Fruit fly (Drosophila melanogaster) ovary, adult (tissue): ENCODE data around the gene CG32295.

Source experiments
- CG17801 ChIP-seq: fragments of 200-800 bp; optimal IDR thresholded peaks from 2 replicates; lab custom pipeline; 2019; ENCODE audit warnings: missing biosample characterization, mild to moderate bottlenecking, missing genetic modification characterization, moderate library complexity; ENCODE audit not compliant: partially characterized antibody

Gene CG32295

DNA sequence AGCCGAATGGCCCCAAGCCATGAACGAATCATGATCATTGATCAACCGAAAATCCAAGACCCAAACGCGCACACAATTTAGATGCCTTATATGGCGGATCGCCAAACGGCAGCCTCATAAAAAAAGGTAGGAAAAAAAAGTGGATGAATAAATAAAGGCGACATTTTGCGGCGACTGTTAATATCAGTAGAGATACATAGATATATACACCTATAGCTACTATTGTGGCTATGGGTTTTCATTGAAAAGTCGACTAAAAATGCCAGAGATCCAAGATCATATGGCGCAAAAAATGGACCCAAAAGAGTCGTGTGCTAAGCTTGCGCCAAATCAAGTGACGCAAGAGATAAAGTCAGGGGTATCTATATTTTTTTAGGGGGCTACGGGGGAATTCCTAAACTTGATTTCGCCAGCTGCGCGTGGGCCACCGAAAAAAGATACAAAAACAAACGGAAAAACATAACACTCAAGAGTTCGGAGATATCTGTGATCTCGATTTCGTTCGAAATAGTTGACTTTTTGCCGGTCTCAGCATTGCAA lies 24.4 kb upstream of the CG32295 start:
- TF ChIP-seq CG17801 (GFP tag; lab: Kevin White, UChicago): no peak

DNA sequence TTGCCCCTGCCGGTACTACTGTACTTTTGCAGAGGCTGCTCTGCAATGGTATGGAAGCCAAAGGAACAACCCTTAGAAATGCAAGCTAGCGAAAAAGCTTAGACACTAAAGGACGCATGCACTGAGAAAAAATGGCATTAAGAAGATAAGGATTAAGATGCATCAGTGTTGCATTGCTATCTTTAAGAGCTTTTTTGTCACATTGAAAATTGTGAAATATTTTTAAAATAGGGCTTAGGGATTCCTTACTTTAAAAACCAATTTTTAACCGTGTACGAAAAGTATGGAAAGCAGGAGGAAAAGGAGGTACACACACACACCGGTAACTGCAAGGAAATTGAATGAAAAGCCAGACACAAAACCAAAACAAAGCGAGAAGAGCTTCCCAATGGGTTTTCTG lies 22.2 kb upstream of the CG32295 start:
- no peak for TF ChIP-seq CG17801 (GFP tag; lab: Kevin White, UChicago)

DNA sequence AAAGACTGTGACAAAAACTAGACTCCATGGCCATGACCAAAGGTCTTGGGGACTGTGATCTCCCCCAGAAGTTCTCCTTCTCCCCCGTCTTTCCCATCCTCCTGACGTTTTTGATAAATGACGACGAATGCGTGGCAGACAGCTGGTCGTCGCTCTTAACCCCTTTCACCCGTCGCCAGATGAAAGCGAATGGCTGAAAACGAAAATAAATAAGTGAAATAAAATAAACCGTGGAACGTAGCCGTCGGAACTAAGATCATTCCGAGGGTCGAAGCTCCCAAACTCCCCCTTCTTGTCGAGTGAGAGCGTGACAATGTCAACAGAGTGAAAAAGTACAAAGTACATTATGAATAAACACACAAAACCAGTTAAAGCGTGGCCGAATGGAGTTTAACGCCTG lies 19.1 kb upstream of the CG32295 start:
- no peak for TF ChIP-seq CG17801 (GFP tag; lab: Kevin White, UChicago)

DNA sequence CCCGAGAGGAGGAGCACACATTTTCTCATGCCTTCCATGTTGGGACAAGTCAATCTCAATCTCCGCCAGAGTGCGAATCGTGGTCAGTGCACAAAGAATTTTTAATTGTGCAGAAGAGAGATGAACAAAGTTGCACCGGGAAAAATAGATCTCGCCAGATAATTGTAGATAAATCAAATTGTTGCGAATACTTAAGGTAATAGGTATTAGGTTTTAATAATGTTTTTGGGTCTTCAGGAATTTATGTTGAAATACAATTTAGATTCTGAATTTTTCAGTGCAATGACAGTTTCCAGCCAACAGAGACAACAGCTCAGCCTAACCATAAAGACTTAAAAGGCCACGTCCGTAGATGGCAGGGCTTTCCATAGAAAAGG lies 18.3 kb upstream of the CG32295 start:
- no peak for TF ChIP-seq CG17801 (GFP tag; lab: Kevin White, UChicago)

DNA sequence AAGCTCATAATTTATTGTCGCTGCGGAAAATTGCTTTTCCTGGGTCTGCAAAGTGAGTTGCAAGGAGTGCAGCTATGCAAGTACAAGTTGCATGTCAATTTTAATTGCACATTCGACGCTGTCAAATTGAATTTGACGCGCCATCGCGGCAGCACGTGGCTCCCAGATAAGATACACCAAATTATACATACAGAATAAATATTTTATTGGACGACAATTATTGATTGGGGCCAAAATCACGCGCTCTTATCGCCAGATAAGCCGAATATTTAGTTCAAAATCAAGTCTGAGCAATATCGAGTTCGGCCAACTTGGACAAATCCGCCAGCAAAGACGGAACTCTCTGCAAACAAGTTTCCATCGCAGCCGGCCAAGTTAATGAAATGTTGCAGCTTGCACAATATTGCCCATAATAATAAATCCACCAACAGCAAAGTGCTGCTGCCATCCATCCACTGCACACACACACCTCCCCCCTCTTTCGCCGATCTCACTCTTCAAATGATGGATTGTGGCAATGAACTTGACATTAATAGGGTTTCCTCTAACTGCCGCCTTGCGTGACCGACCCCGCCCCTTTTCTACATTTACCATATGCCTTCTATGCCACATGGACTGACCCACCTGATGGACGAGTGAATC lies 17.8 kb upstream of the CG32295 start:
- no peak for TF ChIP-seq CG17801 (GFP tag; lab: Kevin White, UChicago)

DNA sequence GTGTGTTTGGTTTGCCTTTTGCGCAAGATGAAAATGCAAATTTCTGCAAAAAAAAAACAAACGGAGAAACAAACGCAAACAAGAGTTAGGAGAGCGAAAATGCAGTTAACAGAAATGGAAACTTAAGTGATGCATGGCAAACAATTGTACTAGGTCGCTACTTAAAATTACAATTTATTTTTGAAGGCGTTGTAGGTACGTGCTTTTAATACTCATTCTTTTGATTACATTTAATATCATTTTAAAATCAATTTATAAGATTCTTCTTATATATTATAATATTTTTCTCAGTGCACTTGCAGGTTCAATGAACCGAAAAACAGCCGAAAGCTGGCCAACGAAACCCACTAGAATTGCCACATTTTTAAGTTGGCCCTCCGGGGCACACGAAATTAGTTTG lies 14.6 kb upstream of the CG32295 start:
- no peak for TF ChIP-seq CG17801 (GFP tag; lab: Kevin White, UChicago)

DNA sequence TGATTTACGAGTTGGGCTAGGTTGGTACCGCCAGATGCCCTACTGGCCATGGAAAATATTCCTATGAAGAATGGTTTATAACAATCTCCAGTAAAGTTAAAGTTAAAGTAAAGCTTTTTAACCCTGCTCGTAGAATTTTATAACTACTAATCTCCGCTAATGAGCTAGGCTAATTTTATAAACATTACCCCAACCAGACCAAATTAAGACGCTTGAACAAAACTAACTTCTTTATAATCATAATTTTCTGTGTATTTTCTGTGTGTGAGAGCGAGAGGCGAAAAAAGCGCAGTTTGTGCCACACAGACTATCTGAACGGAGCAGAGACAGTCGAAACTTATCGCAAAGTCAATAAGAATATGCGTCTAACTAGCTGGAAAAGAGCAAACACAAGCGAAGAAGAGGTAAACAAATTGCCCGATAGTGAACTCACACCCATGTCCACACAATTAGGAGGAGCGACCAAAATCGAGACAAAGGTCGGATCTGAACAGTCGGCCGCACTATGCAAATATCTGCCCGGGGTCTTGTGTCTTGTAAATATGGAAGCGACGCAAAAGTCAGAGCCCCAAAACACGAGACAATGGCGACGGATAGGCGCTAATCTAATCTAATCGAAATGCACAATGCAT lies 10.3 kb upstream of the CG32295 start:
- peak; percentile 14 for TF ChIP-seq CG17801 (GFP tag; lab: Kevin White, UChicago)

DNA sequence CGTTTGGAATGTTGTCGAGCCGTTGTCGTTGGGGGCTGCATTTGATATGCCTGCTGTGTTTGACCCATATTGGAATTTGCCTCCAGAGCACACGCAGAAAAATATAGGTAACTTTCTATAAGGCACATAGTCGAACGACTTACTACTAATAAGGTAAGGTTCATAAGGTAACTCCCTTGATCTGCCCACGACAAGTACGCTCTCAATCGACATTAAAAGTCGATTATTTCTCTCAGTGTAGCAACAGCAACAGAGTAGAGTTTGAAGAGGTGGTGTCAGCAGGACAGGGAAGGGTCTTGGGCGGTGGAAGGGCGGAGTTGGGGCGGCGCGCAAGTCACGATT lies 6.9 kb upstream of the CG32295 start:
- TF ChIP-seq CG17801 (GFP tag; lab: Kevin White, UChicago): no peak

DNA sequence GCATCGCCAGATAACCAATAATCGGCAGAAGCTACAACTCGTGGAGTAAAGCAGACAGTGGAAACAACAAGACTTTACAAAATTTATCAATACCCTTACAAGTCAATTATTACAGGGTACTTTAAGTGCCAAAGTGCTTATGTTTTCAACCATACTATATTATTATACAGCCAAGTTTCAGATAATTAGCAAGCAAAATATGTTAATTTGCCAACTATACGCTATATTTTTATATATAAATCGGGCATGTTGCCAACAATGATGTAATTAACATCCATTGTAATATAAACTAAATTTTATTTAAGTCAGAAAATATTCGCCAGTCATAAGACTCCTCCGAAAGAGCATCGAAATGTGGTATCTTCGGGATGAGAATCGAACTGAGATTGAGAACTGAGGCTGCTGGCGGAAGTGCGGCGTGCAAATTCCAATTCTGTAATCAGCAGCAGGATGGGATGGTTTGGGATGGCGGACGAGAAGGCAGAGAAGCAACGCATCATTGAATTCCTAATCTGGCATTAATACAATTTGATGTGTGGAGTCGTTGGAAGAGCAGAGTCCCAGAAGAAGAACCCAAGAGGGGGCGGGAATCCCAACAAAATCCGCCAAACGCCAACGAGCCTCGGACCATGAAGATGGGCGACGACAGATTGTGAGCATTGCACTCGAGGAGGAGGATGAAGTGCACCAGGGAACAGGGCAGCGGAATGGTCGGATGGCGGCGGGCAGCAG lies 6.4 kb upstream of the CG32295 start:
- no peak for TF ChIP-seq CG17801 (GFP tag; lab: Kevin White, UChicago)

DNA sequence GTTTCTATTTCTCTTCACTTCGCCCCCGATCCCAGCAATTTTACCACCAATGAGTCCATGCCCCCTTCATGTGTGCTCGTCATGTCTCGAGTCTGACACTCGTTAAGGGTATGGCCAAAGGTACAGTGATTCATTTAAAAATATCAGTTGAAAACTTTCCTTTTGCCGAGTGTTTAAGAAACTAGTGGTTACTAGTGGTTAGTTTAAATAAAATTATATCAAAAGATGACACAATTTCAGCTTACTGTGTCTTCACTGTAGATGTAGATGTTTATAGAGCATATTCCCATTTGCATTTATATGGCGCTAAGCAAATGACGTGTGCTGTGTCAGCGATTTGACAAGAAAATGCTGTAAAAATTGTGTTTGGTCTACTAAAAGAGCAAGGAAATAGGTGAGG lies 5.6 kb upstream of the CG32295 start:
- no peak for TF ChIP-seq CG17801 (GFP tag; lab: Kevin White, UChicago)

DNA sequence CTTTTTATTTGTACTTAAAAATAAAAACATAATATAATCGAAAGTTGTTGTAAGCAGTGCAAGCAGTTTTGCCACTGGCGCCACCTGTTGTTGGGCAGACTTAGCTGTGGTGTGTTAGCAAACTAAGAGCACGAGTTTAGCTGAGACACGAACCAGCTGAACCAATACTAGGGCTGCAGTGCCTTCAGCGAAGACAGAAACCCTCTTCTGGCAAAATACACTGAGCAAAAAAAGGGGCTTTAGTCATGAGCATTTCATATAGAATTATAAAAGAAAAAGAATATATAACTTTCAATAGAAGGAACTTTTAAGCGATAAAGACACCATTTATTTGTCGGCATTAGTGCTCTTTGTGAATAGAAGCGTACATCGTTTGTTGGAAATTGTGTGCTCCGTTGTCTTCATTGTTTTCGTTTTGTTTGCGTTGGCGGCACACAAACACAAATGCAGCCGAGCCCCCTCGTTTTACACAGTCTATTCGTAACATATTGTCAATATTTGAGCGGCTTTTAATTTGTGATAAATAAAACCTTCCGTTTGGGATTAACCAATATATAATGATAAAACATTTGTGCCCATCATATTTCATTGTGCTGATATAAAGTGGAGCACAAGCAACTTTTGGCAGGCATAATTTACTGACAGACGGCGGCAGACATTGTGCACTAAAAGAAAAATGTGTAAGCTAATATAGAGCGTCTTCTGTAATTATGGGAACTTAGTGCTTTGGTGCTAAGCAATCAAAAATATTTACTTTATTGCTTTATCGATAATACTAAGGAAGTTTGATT lies 4.8 kb upstream of the CG32295 start:
- TF ChIP-seq CG17801 (GFP tag; lab: Kevin White, UChicago): peak; percentile 55

DNA sequence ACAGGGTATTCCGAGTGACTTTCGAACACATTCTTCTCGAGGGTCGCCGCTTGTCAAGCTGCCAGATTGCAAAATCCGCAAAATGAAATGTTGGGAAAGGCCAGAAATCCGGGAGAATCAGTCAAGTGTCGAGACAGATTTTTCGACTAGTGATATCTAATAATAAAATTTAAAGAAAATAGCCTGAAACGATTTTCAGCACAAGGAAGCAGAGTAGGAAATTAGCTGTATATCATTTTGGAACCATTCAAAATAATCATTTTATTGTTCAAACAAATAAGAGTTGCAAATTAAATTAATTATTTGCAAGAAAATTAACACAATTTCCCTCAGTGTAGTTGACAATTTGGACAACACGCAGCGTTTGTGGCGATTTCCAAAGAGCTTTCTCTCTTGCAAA lies 3.9 kb upstream of the CG32295 start:
- no peak for TF ChIP-seq CG17801 (GFP tag; lab: Kevin White, UChicago)

DNA sequence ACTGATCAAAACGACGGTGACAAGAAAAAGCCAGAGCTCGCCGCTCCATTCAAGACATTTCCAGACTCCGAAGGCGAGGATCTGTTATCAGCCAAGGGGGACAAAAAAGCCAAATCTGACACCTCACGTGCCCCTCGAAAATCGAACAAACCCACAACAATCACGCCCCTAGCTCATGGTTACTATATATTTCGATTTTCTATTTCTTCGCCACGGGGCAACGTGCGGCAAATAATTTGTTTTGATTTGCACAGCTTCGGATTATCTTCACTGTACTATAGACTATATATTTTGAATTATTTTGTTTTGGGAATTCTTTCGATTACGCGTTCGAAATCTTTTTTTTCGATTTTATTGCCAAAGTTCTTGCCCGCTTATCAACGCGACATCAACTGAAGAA lies 3.3 kb upstream of the CG32295 start:
- TF ChIP-seq CG17801 (GFP tag; lab: Kevin White, UChicago): no peak

DNA sequence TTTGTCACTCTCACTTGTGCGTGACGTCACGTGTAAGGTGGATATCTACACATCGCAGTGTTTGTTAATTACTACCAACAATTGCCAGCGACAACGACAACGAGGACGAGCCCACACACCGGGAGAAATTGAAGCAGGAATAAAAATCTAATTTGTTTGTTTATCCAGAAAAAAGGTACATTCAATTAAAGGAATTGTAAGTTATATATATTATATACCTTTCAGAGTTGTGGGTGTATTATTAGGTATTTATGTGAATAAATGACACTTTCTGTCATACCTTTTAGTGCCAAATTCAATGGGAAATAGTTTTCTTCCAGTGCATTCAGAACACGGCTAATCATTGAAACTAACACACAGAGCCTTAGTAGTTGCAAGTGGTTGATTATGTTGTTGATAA lies 11.6 kb downstream of the CG32295 start:
- TF ChIP-seq CG17801 (GFP tag; lab: Kevin White, UChicago): no peak

DNA sequence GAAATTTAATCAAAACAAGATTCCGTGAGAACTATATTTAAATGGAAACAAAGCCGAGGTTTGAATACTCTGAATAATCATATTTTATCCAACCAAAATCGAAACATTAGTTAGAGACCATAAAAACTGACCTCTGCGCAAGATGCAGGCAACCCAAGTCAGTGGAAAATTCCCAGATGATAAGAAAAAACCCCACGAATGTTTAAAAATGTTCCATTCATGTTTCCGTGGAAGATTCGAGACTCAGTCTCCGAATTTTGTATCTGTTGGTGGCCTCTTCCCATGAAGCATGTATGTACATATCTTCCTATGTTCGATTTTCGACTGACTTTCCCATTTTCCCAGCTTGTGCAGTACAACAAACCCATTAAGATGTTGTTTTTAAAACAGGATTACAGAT lies 22.0 kb downstream of the CG32295 start:
- no peak for TF ChIP-seq CG17801 (GFP tag; lab: Kevin White, UChicago)
